Fruit fly (Drosophila melanogaster) whole organism, adult: ENCODE measurements around the gene Mvl.

Experiments
- CG12768 ChIP-seq: fragments of 200-800 bp; sonication (Bioruptor generic); optimal IDR thresholded peaks from 2 replicates; lab custom pipeline; 2017; ENCODE audit warnings: missing biosample characterization, missing genetic modification characterization, mild to moderate bottlenecking, moderate library complexity, missing genetic modification reagents
- CG33017 ChIP-seq: fragments of 200-800 bp; sonication (Bioruptor generic); optimal IDR thresholded peaks from 2 replicates; lab custom pipeline; 2018; ENCODE audit warnings: missing biosample characterization, mild to moderate bottlenecking, missing genetic modification characterization, moderate library complexity
- Hr96 ChIP-seq: fragments of 200-800 bp; sonication (Bioruptor generic); optimal IDR thresholded peaks from 2 replicates; lab custom pipeline; 2016; ENCODE audit warnings: missing biosample characterization, missing genetic modification characterization
- Mnt ChIP-seq: fragments of 200-800 bp; sonication (Bioruptor generic); optimal IDR thresholded peaks from 2 replicates; lab custom pipeline; 2016; ENCODE audit warnings: missing biosample characterization, mild to moderate bottlenecking, missing genetic modification characterization
- bab1 ChIP-seq: fragments of 200-800 bp; sonication (Bioruptor generic); optimal IDR thresholded peaks from 3 replicates; lab custom pipeline; 2019; ENCODE audit warnings: missing biosample characterization, mild to moderate bottlenecking, missing genetic modification characterization, moderate library complexity
- pad ChIP-seq: fragments of 200-800 bp; sonication (Bioruptor generic); optimal IDR thresholded peaks from 3 replicates; lab custom pipeline; 2017; ENCODE audit warnings: missing biosample characterization, missing genetic modification characterization, mild to moderate bottlenecking, moderate library complexity, missing genetic modification reagents
- toe ChIP-seq: fragments of 200-800 bp; sonication (Bioruptor generic); optimal IDR thresholded peaks from 2 replicates; lab custom pipeline; 2016; ENCODE audit warnings: missing biosample characterization, missing genetic modification characterization

DNA sequence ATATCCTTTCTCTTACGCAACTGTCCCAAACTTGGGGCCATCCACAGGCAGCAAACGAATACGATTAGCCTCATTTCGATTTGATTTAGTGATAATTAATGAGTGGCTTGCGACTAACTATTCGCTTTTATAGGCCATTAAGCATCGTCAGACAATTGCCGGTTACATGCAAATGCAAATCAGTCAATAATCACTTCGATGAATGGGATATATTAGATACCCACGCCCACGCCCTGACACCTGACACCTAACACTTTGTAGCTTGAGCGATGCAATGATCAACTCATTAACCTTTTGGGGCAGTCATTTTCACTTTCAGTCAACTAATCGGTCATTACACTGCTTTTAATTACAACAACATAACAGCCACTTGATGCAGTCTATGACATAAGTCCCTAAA is 9.7 kb downstream of the Mvl start, which contains the start of gene Jhbp15:
- TF ChIP-seq toe (GFP tag; lab: Kevin White, UChicago) (no peak), Mnt (no peak), CG33017 (tag; lab: Kevin White, UChicago) (no peak), CG12768 (GFP tag; lab: Kevin White, UChicago) (no peak), bab1 (no peak), pad (GFP tag; lab: Kevin White, UChicago) (no peak), Hr96 (GFP tag; lab: Kevin White, UChicago) (no peak)
